Fruit fly (Drosophila melanogaster) whole organism, prepupa: Measurements from ENCODE around the gene wrm1.

Experiments
- Blimp-1 ChIP-seq: fragments of 200-800 bp; sonication (Bioruptor generic); optimal IDR thresholded peaks from 3 replicates; lab custom pipeline; 2017; ENCODE audit warnings: missing biosample characterization, missing genetic modification characterization, mild to moderate bottlenecking, moderate library complexity, missing genetic modification reagents
- CG10631 ChIP-seq: fragments of 200-800 bp; sonication (Bioruptor generic); optimal IDR thresholded peaks from 2 replicates; lab custom pipeline; 2016; ENCODE audit warnings: missing biosample characterization, missing genetic modification characterization
- CG10669 ChIP-seq: fragments of 200-800 bp; sonication (Bioruptor generic); optimal IDR thresholded peaks from 3 replicates; lab custom pipeline; 2018; ENCODE audit warnings: missing biosample characterization, mild to moderate bottlenecking, missing genetic modification characterization, moderate library complexity
- CG11294 ChIP-seq: fragments of 200-800 bp; sonication (Bioruptor generic); IDR thresholded peaks from 2 replicates; pipeline ENCODE4 v1.3.6; 2022; ENCODE audit warnings: missing biosample characterization, missing genetic modification characterization
- CG1621 ChIP-seq: fragments of 200-800 bp; sonication (Bioruptor generic); optimal IDR thresholded peaks from 3 replicates; lab custom pipeline; 2018; ENCODE audit warnings: missing biosample characterization, mild to moderate bottlenecking, missing genetic modification characterization
- CG16779 ChIP-seq: fragments of 200-800 bp; sonication (Bioruptor generic); optimal IDR thresholded peaks from 3 replicates; lab custom pipeline; 2017; ENCODE audit warnings: missing biosample characterization, mild to moderate bottlenecking, missing genetic modification characterization
- CG3032 ChIP-seq: fragments of 200-800 bp; optimal IDR thresholded peaks from 2 replicates; lab custom pipeline; 2019; ENCODE audit warnings: missing biosample characterization, mild to moderate bottlenecking, missing genetic modification characterization, moderate library complexity
- CG31627 ChIP-seq: fragments of 200-800 bp; sonication (Bioruptor generic); optimal IDR thresholded peaks from 3 replicates; lab custom pipeline; 2016; ENCODE audit warnings: missing biosample characterization, missing genetic modification characterization
- CG32006 ChIP-seq: fragments of 200-800 bp; sonication (Bioruptor generic); optimal IDR thresholded peaks from 3 replicates; lab custom pipeline; 2017; ENCODE audit warnings: missing biosample characterization, mild to moderate bottlenecking, missing genetic modification characterization
- CG34406 ChIP-seq: fragments of 200-800 bp; sonication (Bioruptor generic); optimal IDR thresholded peaks from 3 replicates; lab custom pipeline; 2016; ENCODE audit warnings: missing biosample characterization, missing genetic modification characterization
- CG3919 ChIP-seq: fragments of 200-800 bp; sonication (Bioruptor generic); optimal IDR thresholded peaks from 3 replicates; lab custom pipeline; 2016; ENCODE audit warnings: missing biosample characterization, missing genetic modification characterization
- CG4318 ChIP-seq: fragments of 200-800 bp; sonication (Bioruptor generic); optimal IDR thresholded peaks from 3 replicates; lab custom pipeline; 2017; ENCODE audit warnings: missing biosample characterization, mild to moderate bottlenecking, missing genetic modification characterization
- CG6276 ChIP-seq: fragments of 200-800 bp; sonication (Bioruptor generic); optimal IDR thresholded peaks from 2 replicates; lab custom pipeline; 2017; ENCODE audit warnings: missing biosample characterization, mild to moderate bottlenecking, missing genetic modification characterization
- CG6792 ChIP-seq: fragments of 200-800 bp; sonication (Bioruptor generic); optimal IDR thresholded peaks from 3 replicates; lab custom pipeline; 2016; ENCODE audit warnings: missing biosample characterization, missing genetic modification characterization
- CG6854 ChIP-seq: fragments of 200-800 bp; sonication (Bioruptor generic); optimal IDR thresholded peaks from 2 replicates; lab custom pipeline; 2017; ENCODE audit warnings: missing biosample characterization, mild to moderate bottlenecking, missing genetic modification characterization
- CG7368 ChIP-seq: fragments of 200-800 bp; sonication (Bioruptor generic); optimal IDR thresholded peaks from 3 replicates; lab custom pipeline; 2016; ENCODE audit warnings: missing biosample characterization, missing genetic modification characterization
- CG8119 ChIP-seq: fragments of 200-800 bp; sonication (Bioruptor generic); IDR thresholded peaks from 3 replicates; pipeline ENCODE4 v1.3.6; 2022; ENCODE audit warnings: missing biosample characterization, missing genetic modification characterization
- CG8319 ChIP-seq: fragments of 200-800 bp; sonication (Bioruptor generic); optimal IDR thresholded peaks from 3 replicates; lab custom pipeline; 2016; ENCODE audit warnings: missing biosample characterization, missing genetic modification characterization
- Eip75B ChIP-seq: fragments of 200-800 bp; sonication (Bioruptor generic); optimal IDR thresholded peaks from 3 replicates; lab custom pipeline; 2016; ENCODE audit warnings: missing biosample characterization, missing genetic modification characterization
- Eip78C ChIP-seq: fragments of 200-800 bp; sonication (Bioruptor generic); peaks from one replicate; lab custom pipeline; 2016; ENCODE audit warnings: missing biosample characterization, missing genetic modification characterization
- Ets21C ChIP-seq: fragments of 200-800 bp; sonication (Bioruptor generic); optimal IDR thresholded peaks from 3 replicates; lab custom pipeline; 2016; ENCODE audit warnings: missing biosample characterization, missing genetic modification characterization
- Gug ChIP-seq: fragments of 200-800 bp; sonication (Bioruptor generic); IDR thresholded peaks from 2 replicates; pipeline ENCODE4 v1.3.6; 2022; ENCODE audit warnings: missing biosample characterization, missing genetic modification characterization
- Hr38 ChIP-seq: sonication (Bioruptor generic); optimal IDR thresholded peaks from 2 replicates; lab custom pipeline; 2016; ENCODE audit warnings: missing biosample characterization, missing genetic modification characterization
- Lpt ChIP-seq: fragments of 200-800 bp; sonication (Bioruptor generic); optimal IDR thresholded peaks from 3 replicates; lab custom pipeline; 2016; ENCODE audit warnings: missing biosample characterization, missing genetic modification characterization
- OdsH ChIP-seq: fragments of 200-800 bp; sonication (Bioruptor generic); optimal IDR thresholded peaks from 3 replicates; lab custom pipeline; 2016; ENCODE audit warnings: missing biosample characterization, missing genetic modification characterization
- Smox ChIP-seq: fragments of 200-800 bp; sonication (Bioruptor generic); optimal IDR thresholded peaks from 3 replicates; lab custom pipeline; 2016; ENCODE audit warnings: missing biosample characterization, missing genetic modification characterization
- Sox14 ChIP-seq: fragments of 200-800 bp; sonication (Bioruptor generic); optimal IDR thresholded peaks from 3 replicates; lab custom pipeline; 2016; ENCODE audit warnings: missing biosample characterization, missing genetic modification characterization
- Sox15 ChIP-seq: fragments of 200-800 bp; sonication (Bioruptor generic); optimal IDR thresholded peaks from 3 replicates; lab custom pipeline; 2016; ENCODE audit warnings: missing biosample characterization, missing genetic modification characterization
- acj6 ChIP-seq: fragments of 200-800 bp; sonication (Bioruptor generic); optimal IDR thresholded peaks from 3 replicates; lab custom pipeline; 2016; ENCODE audit warnings: missing biosample characterization, missing genetic modification characterization
- cyc ChIP-seq: fragments of 200-800 bp; sonication (Bioruptor generic); optimal IDR thresholded peaks from 3 replicates; lab custom pipeline; 2016; ENCODE audit warnings: missing biosample characterization, missing genetic modification characterization
- dsx ChIP-seq: fragments of 200-800 bp; optimal IDR thresholded peaks from 3 replicates; lab custom pipeline; 2019; ENCODE audit warnings: missing biosample characterization, mild to moderate bottlenecking, missing genetic modification characterization, moderate library complexity; ENCODE audit not compliant: poor library complexity, severe bottlenecking
- esn ChIP-seq: fragments of 200-800 bp; sonication (Bioruptor generic); optimal IDR thresholded peaks from 2 replicates; lab custom pipeline; 2016; ENCODE audit warnings: missing biosample characterization, mild to moderate bottlenecking, missing genetic modification characterization, moderate library complexity
- fd59A ChIP-seq: fragments of 200-800 bp; sonication (Bioruptor generic); optimal IDR thresholded peaks from 2 replicates; lab custom pipeline; 2017; ENCODE audit warnings: missing biosample characterization, mild to moderate bottlenecking, missing genetic modification characterization, missing genetic modification reagents
- fd85E ChIP-seq: fragments of 200-800 bp; sonication (Bioruptor generic); optimal IDR thresholded peaks from 3 replicates; lab custom pipeline; 2016; ENCODE audit warnings: missing biosample characterization, missing genetic modification characterization
- lz ChIP-seq: fragments of 200-800 bp; sonication (Bioruptor generic); optimal IDR thresholded peaks from 3 replicates; lab custom pipeline; 2016; ENCODE audit warnings: missing biosample characterization, missing genetic modification characterization
- net ChIP-seq: fragments of 200-800 bp; sonication (Bioruptor generic); optimal IDR thresholded peaks from 3 replicates; lab custom pipeline; 2016; ENCODE audit warnings: missing biosample characterization, missing genetic modification characterization
- spab ChIP-seq: fragments of 200-800 bp; sonication (Bioruptor generic); optimal IDR thresholded peaks from 2 replicates; lab custom pipeline; 2017; ENCODE audit warnings: missing biosample characterization, mild to moderate bottlenecking, missing genetic modification characterization, missing genetic modification reagents
- ss ChIP-seq, 2 experiments: fragments of 200-800 bp; sonication (Bioruptor generic); optimal IDR thresholded peaks; 2 replicates in 1 of 2; 3 replicates in 1 of 2; lab custom pipeline; 2017 to 2018; ENCODE audit warnings: mild to moderate bottlenecking in 2 of 2, missing biosample characterization in 2 of 2, missing genetic modification characterization in 2 of 2, moderate library complexity in 1 of 2
- svp ChIP-seq: fragments of 200-800 bp; sonication (Bioruptor generic); peaks from one replicate; lab custom pipeline; 2016; ENCODE audit warnings: missing biosample characterization, missing genetic modification characterization
- topi ChIP-seq: fragments of 200-800 bp; sonication (Bioruptor generic); optimal IDR thresholded peaks from 3 replicates; lab custom pipeline; 2016; ENCODE audit warnings: missing biosample characterization, missing genetic modification characterization
- vri ChIP-seq: fragments of 200-800 bp; sonication (Bioruptor generic); optimal IDR thresholded peaks from 3 replicates; lab custom pipeline; 2016; ENCODE audit warnings: missing biosample characterization, mild to moderate bottlenecking, missing genetic modification characterization

The wrm1 gene

DNA sequence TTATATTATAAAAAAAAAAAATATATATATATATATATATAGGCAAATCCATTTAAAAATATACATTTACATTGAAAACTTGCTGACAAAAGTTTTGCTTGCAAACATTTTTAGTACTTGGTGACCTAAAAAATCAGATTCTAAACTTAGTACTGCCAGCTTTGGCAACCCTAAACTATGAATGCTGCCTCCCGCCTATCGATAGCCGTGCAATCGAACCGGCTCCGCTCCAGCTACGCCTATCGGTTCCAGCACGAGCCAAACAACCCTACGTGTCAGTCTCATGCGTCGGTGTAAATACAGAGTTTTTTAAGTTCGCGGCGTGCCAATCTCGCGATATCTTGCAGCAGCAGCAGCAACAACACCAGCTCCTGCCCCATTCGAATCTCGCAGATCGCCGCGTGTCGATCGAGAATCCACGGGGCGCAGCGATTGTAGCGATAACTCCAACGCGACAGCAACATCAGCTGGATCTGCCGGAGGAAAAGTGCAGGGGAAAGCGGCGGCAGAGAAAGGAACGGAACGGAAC is 25.4 kb upstream of the wrm1 start, which contains the start of gene Sec63 (continued):
- TF ChIP-seq CG6854 (no peak), Sox15 (GFP tag; lab: Kevin White, UChicago) (no peak), Sox14 (peak; percentile 20), net (no peak), CG6792 (GFP tag; lab: Kevin White, UChicago) (peak; percentile 4), svp (GFP tag; lab: Kevin White, UChicago) (no peak), cyc (no peak), Smox (GFP tag; lab: Kevin White, UChicago) (no peak), vri (GFP tag; lab: Kevin White, UChicago) (peak; percentile 24), Lpt (no peak), CG10631 (GFP tag; lab: Kevin White, UChicago) (peak; percentile 38), CG16779 (no peak), CG10669 (GFP tag; lab: Kevin White, UChicago) (no peak), CG34406 (GFP tag; lab: Kevin White, UChicago) (peak; percentile 38), acj6 (GFP tag; lab: Kevin White, UChicago) (peak; percentile 52)

DNA sequence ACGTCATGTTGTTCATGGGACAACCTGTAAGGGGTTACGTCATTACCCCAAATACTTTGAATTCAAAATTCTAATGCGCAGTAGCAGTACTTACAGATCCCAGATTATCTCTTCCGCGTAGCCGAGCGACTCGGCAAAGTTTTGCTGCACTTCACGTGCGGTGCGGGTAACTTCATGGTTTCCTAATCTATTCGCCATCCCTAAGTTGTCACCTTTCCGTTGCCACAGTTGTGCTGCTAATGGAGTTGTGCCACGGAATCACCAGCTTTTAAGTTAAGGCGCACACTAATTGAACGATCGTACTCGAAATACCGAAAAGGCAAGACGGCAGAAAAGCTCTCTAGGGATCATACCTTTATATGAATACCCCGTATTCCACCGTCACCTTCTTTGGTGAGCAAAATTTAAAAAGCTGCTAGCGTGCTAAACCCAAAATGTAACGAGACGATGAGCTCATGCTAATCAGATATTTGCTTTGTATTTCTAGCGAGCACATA is 24.8 kb upstream of the wrm1 start, which contains the start of gene pst:
Gene pst (minus strand): TSS at position 437 of the 497 bp plus-strand sequence.
- peak; percentile 46 for TF ChIP-seq vri (GFP tag; lab: Kevin White, UChicago)
- TF ChIP-seq cyc, result peak; percentile 0
- TF ChIP-seq svp (GFP tag; lab: Kevin White, UChicago), result peak; percentile 92
- TF ChIP-seq fd85E (GFP tag; lab: Kevin White, UChicago), result peak; percentile 12
- TF ChIP-seq CG3919, result peak; percentile 8
- peak; percentile 71 for TF ChIP-seq Eip78C (GFP tag; lab: Kevin White, UChicago)
- TF ChIP-seq OdsH, result no peak
- TF ChIP-seq ss (GFP tag; optimal IDR thresholded peaks at IDR 0.05; lab: Kevin White, UChicago), result peak in 1 of 2 experiments; percentile 1
- TF ChIP-seq CG6854, result peak; percentile 49
- no peak for TF ChIP-seq acj6 (GFP tag; lab: Kevin White, UChicago)

DNA sequence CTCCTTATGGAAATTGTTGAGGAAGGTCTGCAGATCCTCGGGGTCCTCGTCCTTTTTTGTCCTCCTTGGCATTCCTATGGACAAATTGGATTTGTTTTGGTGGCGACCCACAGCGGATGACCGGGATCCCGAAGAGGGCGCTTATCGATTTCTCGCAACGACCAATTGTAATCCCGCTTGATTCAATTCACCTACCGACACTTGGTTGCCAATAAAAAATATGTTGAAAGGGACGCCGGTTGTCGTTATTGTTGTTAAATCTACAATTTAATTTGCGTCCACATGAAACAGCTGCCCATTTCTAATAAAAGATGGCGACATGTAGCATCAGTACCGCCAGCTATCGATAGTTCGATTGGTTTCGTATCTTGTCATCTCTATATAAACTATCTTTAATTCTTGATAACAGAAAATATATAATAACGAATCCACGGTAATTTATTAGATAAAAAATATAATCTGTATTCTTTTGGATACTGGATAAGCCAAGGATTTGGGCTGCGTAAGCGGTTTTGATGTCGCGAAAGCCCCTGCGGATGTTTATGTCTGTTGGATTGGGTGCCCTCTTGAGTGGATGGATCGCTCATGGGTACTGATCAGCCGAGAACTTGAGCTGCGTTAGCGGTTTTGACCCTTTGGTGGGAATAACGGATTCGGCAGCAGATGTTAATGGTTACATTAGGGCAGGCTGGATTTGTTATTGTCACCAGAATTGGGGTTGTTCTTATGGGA is 21.5 kb upstream of the wrm1 start, which contains the start of gene CTCF:
Gene CTCF (minus strand): TSS at position 328 of the 732 bp plus-strand sequence.
- TF ChIP-seq CG34406 (GFP tag; lab: Kevin White, UChicago) (no peak), lz (GFP tag; lab: Kevin White, UChicago) (peak; percentile 58), cyc (peak; percentile 38), dsx (GFP tag; lab: Kevin White, UChicago) (no peak), Gug (GFP tag; lab: Robert Waterston, UW) (no peak), CG4318 (no peak), spab (GFP tag; lab: Kevin White, UChicago) (no peak), CG11294 (GFP tag; lab: Robert Waterston, UW) (no peak), CG10631 (GFP tag; lab: Kevin White, UChicago) (peak; percentile 1), CG16779 (no peak), topi (GFP tag; lab: Kevin White, UChicago) (peak; percentile 36), Ets21C (GFP tag; lab: Kevin White, UChicago) (no peak), CG1621 (tag; lab: Kevin White, UChicago) (peak; percentile 24), ss (GFP tag; optimal IDR thresholded peaks at IDR 0.05; lab: Kevin White, UChicago) (peak in 1 of 2 experiments; percentile 1), Sox14 (peak; percentile 44), Eip75B (GFP tag; lab: Kevin White, UChicago) (no peak), CG8119 (GFP tag; lab: Robert Waterston, UW) (no peak), CG3919 (peak; percentile 44), Hr38 (GFP tag; lab: Kevin White, UChicago) (no peak), CG6276 (no peak), net (peak; percentile 6), CG7368 (GFP tag; lab: Kevin White, UChicago) (peak; percentile 10), Eip78C (GFP tag; lab: Kevin White, UChicago) (peak; percentile 71), CG3032 (tag; lab: Kevin White, UChicago) (peak; percentile 56), CG31627 (GFP tag; lab: Kevin White, UChicago) (peak; percentile 43), esn (peak; percentile 67), CG32006 (GFP tag; lab: Kevin White, UChicago) (no peak), fd59A (no peak), CG8319 (GFP tag; lab: Kevin White, UChicago) (no peak), Blimp-1 (GFP tag; lab: Kevin White, UChicago) (no peak)
